Worm (Caenorhabditis elegans): Measurements from ENCODE around the gene grl-12.

The grl-12 gene

DNA sequence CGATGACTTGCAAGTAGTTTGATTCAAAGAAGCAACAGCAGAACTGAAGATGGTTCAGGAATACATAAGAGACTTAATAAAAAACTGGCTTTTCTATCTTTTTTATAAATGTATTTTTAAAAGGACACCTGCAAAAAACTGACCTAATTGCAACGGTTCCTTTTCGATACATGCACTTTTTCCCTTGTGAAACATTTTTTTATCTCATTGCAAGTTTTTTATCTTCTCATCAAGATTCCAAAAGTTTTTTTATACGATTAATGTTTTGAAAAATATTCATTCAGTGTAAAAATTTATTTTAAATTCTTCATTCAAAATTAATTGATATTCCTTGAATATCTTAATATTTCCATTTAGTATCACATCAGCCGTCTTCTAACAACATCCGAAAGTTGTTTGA is 1.2 kb downstream of the grl-12 start, which contains the start of gene oac-29:
oac-29 (minus strand) TSS at position 101 of the 400 bp plus-strand sequence.
- TF ChIP-seq ama-1 (optimal IDR thresholded peaks at IDR 0.05) = no peak
- TF ChIP-seq nhr-6 (tag; optimal IDR thresholded peaks at IDR 0.05) = no peak
- no peak for TF ChIP-seq elt-1 (tag; optimal IDR thresholded peaks at IDR 0.05)
- no peak for TF ChIP-seq Y55F3AM.14 (GFP tag; optimal IDR thresholded peaks at IDR 0.05)
- TF ChIP-seq crh-2 (tag; optimal IDR thresholded peaks at IDR 0.05) = no peak
- no peak for TF ChIP-seq mbf-1 (tag; optimal IDR thresholded peaks at IDR 0.05)
- no peak for TF ChIP-seq mab-5 (tag; optimal IDR thresholded peaks at IDR 0.05)
- TF ChIP-seq skn-1 (tag; optimal IDR thresholded peaks at IDR 0.05) = no peak
- no peak for TF ChIP-seq F13H6.1 (tag; optimal IDR thresholded peaks at IDR 0.05)
- no peak for TF ChIP-seq elt-3 (tag; optimal IDR thresholded peaks at IDR 0.05)
- TF ChIP-seq lsy-2 (tag; optimal IDR thresholded peaks at IDR 0.05) = no peak
- no peak for TF ChIP-seq ztf-1 (GFP tag; conservative IDR thresholded peaks at IDR 0.05)
- TF ChIP-seq unc-62 (GFP tag; optimal IDR thresholded peaks at IDR 0.05) = no peak
- TF ChIP-seq alr-1 (tag; optimal IDR thresholded peaks at IDR 0.05) = no peak
- no peak for TF ChIP-seq ztf-4 (tag; optimal IDR thresholded peaks at IDR 0.05)
- no peak for TF ChIP-seq dmd-4 (tag; optimal IDR thresholded peaks at IDR 0.05)
- TF ChIP-seq gmeb-1 (tag; optimal IDR thresholded peaks at IDR 0.05) = no peak
- no peak for TF ChIP-seq nhr-23 (tag; optimal IDR thresholded peaks at IDR 0.05)
- TF ChIP-seq nhr-25 (tag; optimal IDR thresholded peaks at IDR 0.05) = no peak

DNA sequence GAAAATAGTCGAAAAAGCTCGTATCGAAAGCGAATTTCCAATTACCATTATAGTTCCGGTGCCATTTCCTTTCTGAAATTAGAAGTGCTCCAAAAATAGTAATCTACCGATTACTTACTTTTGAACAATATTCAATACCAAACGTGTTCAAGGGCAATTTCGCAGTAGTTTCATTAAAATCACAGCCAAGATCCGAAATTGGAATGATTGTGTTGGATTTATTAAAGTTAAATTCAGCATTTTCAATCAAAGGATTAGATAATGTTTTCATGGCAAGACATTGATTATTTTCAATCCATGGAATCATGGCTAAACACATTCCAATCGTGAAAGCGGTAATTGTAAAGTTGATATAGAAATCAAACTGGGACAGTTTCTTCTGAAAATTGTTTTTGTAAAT is 4.0 kb downstream of the grl-12 start:
- TF ChIP-seq zag-1 (tag; optimal IDR thresholded peaks at IDR 0.05) (no peak), elt-3 (tag; optimal IDR thresholded peaks at IDR 0.05) (no peak), lin-39 (tag; optimal IDR thresholded peaks at IDR 0.05) (no peak), nhr-12 (tag; optimal IDR thresholded peaks at IDR 0.05) (no peak), mdl-1 (tag; optimal IDR thresholded peaks at IDR 0.05) (no peak), ZK546.5 (tag; optimal IDR thresholded peaks at IDR 0.05) (no peak), snpc-4 (tag; optimal IDR thresholded peaks at IDR 0.05) (no peak), sma-9 (GFP tag; optimal IDR thresholded peaks at IDR 0.05) (no peak), sma-9 (tag; optimal IDR thresholded peaks at IDR 0.05) (no peak), nhr-6 (tag; optimal IDR thresholded peaks at IDR 0.05) (no peak), gmeb-1 (tag; optimal IDR thresholded peaks at IDR 0.05) (no peak), fos-1 (tag; optimal IDR thresholded peaks at IDR 0.05) (no peak), egl-27 (tag; optimal IDR thresholded peaks at IDR 0.05) (no peak)

DNA sequence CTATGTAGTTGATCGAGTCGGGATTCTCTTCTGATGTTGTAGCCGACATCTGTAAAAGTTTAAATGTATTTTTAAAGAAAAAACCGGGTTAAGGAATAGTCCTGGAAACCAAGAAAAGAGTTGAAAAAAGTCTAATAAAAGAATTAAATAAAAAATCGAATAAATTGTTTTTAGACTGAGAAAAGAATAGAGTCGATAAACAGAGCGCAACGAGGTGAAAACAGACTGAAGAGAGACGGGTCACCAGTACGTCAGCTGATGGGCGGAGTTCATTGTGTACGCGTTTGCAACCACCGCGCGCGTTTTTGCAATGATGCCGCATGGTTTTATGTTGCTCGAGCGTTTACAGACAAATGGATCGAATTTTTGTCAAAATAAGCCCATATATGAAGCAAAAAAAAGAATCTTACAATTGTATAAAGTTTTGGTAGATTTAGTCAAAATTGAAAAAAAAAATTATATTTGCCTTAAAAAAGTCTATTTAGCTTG is 5.5 kb downstream of the grl-12 start, which contains the start of gene atg-18:
atg-18 (minus strand) TSS at position 51 of the 489 bp plus-strand sequence.
- TF ChIP-seq lin-13 (GFP tag; optimal IDR thresholded peaks at IDR 0.05) = peak; percentile 63
- TF ChIP-seq nhr-11 (tag; optimal IDR thresholded peaks at IDR 0.05) = no peak
- no peak for TF ChIP-seq ztf-11 (tag; optimal IDR thresholded peaks at IDR 0.05)
- TF ChIP-seq mbf-1 (tag; optimal IDR thresholded peaks at IDR 0.05) = no peak
- TF ChIP-seq ama-1 (optimal IDR thresholded peaks at IDR 0.05) = peak; percentile 6
- TF ChIP-seq blmp-1 (tag; optimal IDR thresholded peaks at IDR 0.05; ENCODE audit: insufficient read depth) = peak; percentile 64
- TF ChIP-seq nhr-129 (tag; optimal IDR thresholded peaks at IDR 0.05) = peak; percentile 84
- TF ChIP-seq mdl-1 (tag; optimal IDR thresholded peaks at IDR 0.05) = no peak
- TF ChIP-seq unc-39 (tag; optimal IDR thresholded peaks at IDR 0.05) = no peak
- TF ChIP-seq lin-11 (tag; optimal IDR thresholded peaks at IDR 0.05) = peak; percentile 81
- TF ChIP-seq Y55F3AM.14 (GFP tag; optimal IDR thresholded peaks at IDR 0.05) = no peak
- peak in 1 of 2 experiments; percentile 76 for TF ChIP-seq lsy-2 (tag; optimal IDR thresholded peaks at IDR 0.05)
- no peak for TF ChIP-seq peb-1 (tag; optimal IDR thresholded peaks at IDR 0.05)
- no peak for TF ChIP-seq nhr-12 (tag; optimal IDR thresholded peaks at IDR 0.05)
- no peak for TF ChIP-seq nhr-21 (tag; optimal IDR thresholded peaks at IDR 0.05)
- TF ChIP-seq snpc-4 (tag; optimal IDR thresholded peaks at IDR 0.05) = peak; percentile 22
- TF ChIP-seq lin-39 (tag; optimal IDR thresholded peaks at IDR 0.05) = no peak
- TF ChIP-seq aly-2 (tag; optimal IDR thresholded peaks at IDR 0.05) = no peak
- TF ChIP-seq elt-3 (tag; optimal IDR thresholded peaks at IDR 0.05) = no peak
- TF ChIP-seq sma-3 (GFP tag; optimal IDR thresholded peaks at IDR 0.05) = peak; percentile 71
- no peak for TF ChIP-seq nhr-237 (tag; optimal IDR thresholded peaks at IDR 0.05)
- no peak for TF ChIP-seq ceh-16 (tag; optimal IDR thresholded peaks at IDR 0.05)
- peak; percentile 56 for TF ChIP-seq sma-9 (GFP tag; optimal IDR thresholded peaks at IDR 0.05)
- TF ChIP-seq sma-9 (tag; optimal IDR thresholded peaks at IDR 0.05) = no peak
- no peak for TF ChIP-seq ztf-1 (GFP tag; conservative IDR thresholded peaks at IDR 0.05)
- TF ChIP-seq ztf-4 (tag; optimal IDR thresholded peaks at IDR 0.05) = no peak
- no peak for TF ChIP-seq ZK546.5 (tag; optimal IDR thresholded peaks at IDR 0.05)
- peak; percentile 56 for TF ChIP-seq sem-4 (tag; optimal IDR thresholded peaks at IDR 0.05)
- TF ChIP-seq crh-2 (tag; optimal IDR thresholded peaks at IDR 0.05) = peak; percentile 67
- peak; percentile 77 for TF ChIP-seq unc-55 (GFP tag; optimal IDR thresholded peaks at IDR 0.05)
- TF ChIP-seq nhr-77 (tag; optimal IDR thresholded peaks at IDR 0.05) = no peak
- no peak for TF ChIP-seq nhr-23 (tag; optimal IDR thresholded peaks at IDR 0.05)
- no peak for TF ChIP-seq zag-1 (tag; optimal IDR thresholded peaks at IDR 0.05)
- no peak for TF ChIP-seq elt-1 (tag; optimal IDR thresholded peaks at IDR 0.05)
- peak; percentile 2 for TF ChIP-seq egl-27 (tag; optimal IDR thresholded peaks at IDR 0.05)
- no peak for TF ChIP-seq ceh-82 (tag; optimal IDR thresholded peaks at IDR 0.05)
- peak; percentile 45 for TF ChIP-seq mab-5 (tag; optimal IDR thresholded peaks at IDR 0.05)
- TF ChIP-seq unc-62 (GFP tag; optimal IDR thresholded peaks at IDR 0.05) = peak; percentile 9
- TF ChIP-seq F13H6.1 (tag; optimal IDR thresholded peaks at IDR 0.05) = peak; percentile 70
- TF ChIP-seq fos-1 (tag; optimal IDR thresholded peaks at IDR 0.05) = peak; percentile 64
- no peak for TF ChIP-seq dmd-4 (tag; optimal IDR thresholded peaks at IDR 0.05)
- peak; percentile 73 for TF ChIP-seq gmeb-1 (tag; optimal IDR thresholded peaks at IDR 0.05)
- TF ChIP-seq C34F6.9 (tag; optimal IDR thresholded peaks at IDR 0.05) = peak; percentile 73

Data from whole organism, L2 larva.